Worm (Caenorhabditis elegans): Measurements from ENCODE around the gene B0001.2.

The B0001.2 gene

ce11 chrIV:12124314-12125084, 26.3 kb downstream of the B0001.2 start, which contains the start of gene dhhc-6:
Gene dhhc-6 (plus strand): TSS chrIV:12124952.
- TF ChIP-seq hlh-8 (tag; optimal IDR thresholded peaks at IDR 0.05) (no peak), ahr-1 (tag; optimal IDR thresholded peaks at IDR 0.05) (no peak)

- TF ChIP-seq tbx-2 (tag; optimal IDR thresholded peaks at IDR 0.05) (peak; percentile 19), nfya-1 (tag; optimal IDR thresholded peaks at IDR 0.05) (peak; percentile 11), dve-1 (tag; optimal IDR thresholded peaks at IDR 0.05) (no peak), elt-4 (tag; optimal IDR thresholded peaks at IDR 0.05) (no peak), ttx-3 (tag; optimal IDR thresholded peaks at IDR 0.05) (no peak)
These were observed 27.7 kb downstream of the B0001.2 start, which contains the start of gene aly-3 for ce11 chrIV:12122874-12123664. Gene aly-3 (plus strand): TSS chrIV:12123282.

- TF ChIP-seq C38D4.7 (GFP tag; optimal IDR thresholded peaks at IDR 0.05) (no peak), nfya-1 (tag; optimal IDR thresholded peaks at IDR 0.05) (peak; percentile 26)
These were observed 29.7 kb downstream of the B0001.2 start, which contains the start of the genes ddb-1 and M18.6 for ce11 chrIV:12121076-12121475. Gene ddb-1 (minus strand): TSS chrIV:12121165. Gene M18.6 (plus strand): TSS chrIV:12121310.

- TF ChIP-seq tbx-7 (tag; optimal IDR thresholded peaks at IDR 0.05): no peak
- peak; percentile 88 for TF ChIP-seq nfya-1 (tag; optimal IDR thresholded peaks at IDR 0.05)
These were observed 30.2 kb downstream of the B0001.2 start for ce11 chrIV:12120536-12120935.

- TF ChIP-seq unc-42 (tag; optimal IDR thresholded peaks at IDR 0.05) (peak; percentile 91), unc-55 (GFP tag; optimal IDR thresholded peaks at IDR 0.05) (no peak)
These were observed 36.3 kb downstream of the B0001.2 start for ce11 chrIV:12114498-12114897.

- TF ChIP-seq fax-1 (tag; optimal IDR thresholded peaks at IDR 0.05) (no peak), ceh-18 (tag; optimal IDR thresholded peaks at IDR 0.05) (peak; percentile 62)
These were observed 37.7 kb downstream of the B0001.2 start for ce11 chrIV:12113056-12113455.

ce11 chrIV:12111477-12111876, 39.3 kb downstream of the B0001.2 start, which contains the start of gene dlc-2:
Gene dlc-2 (minus strand): TSS chrIV:12111577.
- TF ChIP-seq dve-1 (tag; optimal IDR thresholded peaks at IDR 0.05): no peak
- no peak for TF ChIP-seq npax-4 (tag; optimal IDR thresholded peaks at IDR 0.05)
- TF ChIP-seq K02D7.2 (tag; optimal IDR thresholded peaks at IDR 0.05): no peak
- TF ChIP-seq madf-2 (tag; optimal IDR thresholded peaks at IDR 0.05): no peak
- TF ChIP-seq ceh-19 (GFP tag; optimal IDR thresholded peaks at IDR 0.05): no peak

- no peak for TF ChIP-seq unc-3 (GFP tag; conservative IDR thresholded peaks at IDR 0.05)
- no peak for TF ChIP-seq unc-3 (tag; optimal IDR thresholded peaks at IDR 0.05)
- TF ChIP-seq mec-3 (tag; optimal IDR thresholded peaks at IDR 0.05; ENCODE audit: borderline replicate concordance): no peak
- no peak for TF ChIP-seq unc-55 (GFP tag; optimal IDR thresholded peaks at IDR 0.05)
- no peak for TF ChIP-seq nhr-11 (tag; optimal IDR thresholded peaks at IDR 0.05)
- no peak for TF ChIP-seq K09A11.1 (tag; optimal IDR thresholded peaks at IDR 0.05; ENCODE audit: insufficient read depth)
- TF ChIP-seq madf-2 (tag; optimal IDR thresholded peaks at IDR 0.05): no peak
- TF ChIP-seq ceh-14 (tag; optimal IDR thresholded peaks at IDR 0.05): no peak
- TF ChIP-seq T23F11.4 (GFP tag; optimal IDR thresholded peaks at IDR 0.05): no peak
- TF ChIP-seq pqm-1 (tag; optimal IDR thresholded peaks at IDR 0.05): no peak
- TF ChIP-seq che-1 (tag; optimal IDR thresholded peaks at IDR 0.05): no peak
- TF ChIP-seq ahr-1 (tag; optimal IDR thresholded peaks at IDR 0.05): no peak
- TF ChIP-seq syd-9 (tag; optimal IDR thresholded peaks at IDR 0.05): no peak
- no peak for TF ChIP-seq tbx-7 (tag; optimal IDR thresholded peaks at IDR 0.05)
- no peak for TF ChIP-seq ceh-6 (GFP tag; optimal IDR thresholded peaks at IDR 0.05)
- TF ChIP-seq ztf-16 (tag; optimal IDR thresholded peaks at IDR 0.05): no peak
These were observed 40.4 kb downstream of the B0001.2 start, which contains the start of gene col-129 for ce11 chrIV:12110339-12110738. Gene col-129 (minus strand): TSS chrIV:12110439.

Data from whole organism, late embryonic.